Worm (Caenorhabditis elegans) whole organism, L1 larva: ENCODE data around the gene F16H6.10.
"Not testable (repeated sequence)": the region's sequence is repeated elsewhere in the genome, so short reads cannot be mapped to it uniquely, and the experiment has no call there.

Experiments used
- aly-2 ChIP-seq: fragments of 150-350 bp; optimal IDR thresholded peaks from 2 replicates; lab custom pipeline; 2014; ENCODE audit warnings: missing biosample characterization, missing genetic modification characterization
- blmp-1 ChIP-seq: fragments of 150-350 bp; optimal IDR thresholded peaks from 2 replicates; lab custom pipeline; 2014; ENCODE audit warnings: missing biosample characterization, missing genetic modification characterization
- ceh-63 ChIP-seq: fragments of 200-800 bp; sonication (Bioruptor generic); optimal IDR thresholded peaks from 2 replicates; lab custom pipeline; 2018; ENCODE audit warnings: mild to moderate bottlenecking, missing genetic modification characterization, missing compliant biosample characterization
- ceh-88 ChIP-seq: fragments of 200-800 bp; sonication (Bioruptor generic); IDR thresholded peaks from 2 replicates; pipeline ENCODE4 v1.3.6; 2022; ENCODE audit warnings: missing genetic modification characterization, missing compliant biosample characterization
- dpl-1 ChIP-seq, 3 experiments: fragments of 150-350 bp in 2 of 3; sonication (generic microtip) in 1 of 3; optimal IDR thresholded peaks; 2 replicates each; lab custom pipeline; 2014 to 2017; ENCODE audit warnings: missing biosample characterization in 3 of 3, missing genetic modification characterization in 3 of 3, missing genetic modification reagents in 3 of 3
- efl-1 ChIP-seq, 4 experiments: fragments of 150-350 bp; optimal IDR thresholded peaks in 3 of 4; peaks in 1 of 4; 1 replicate in 1 of 4; 2 replicates in 3 of 4; lab custom pipeline; 2014; ENCODE audit warnings: missing biosample characterization in 2 of 4, missing genetic modification characterization in 2 of 4, missing genetic modification reagents in 2 of 4
- egl-13 ChIP-seq: sonication (generic microtip); optimal IDR thresholded peaks from 2 replicates; lab custom pipeline; 2016; ENCODE audit warnings: missing genotype, missing genetic modification reagents, missing genetic modification characterization, missing compliant biosample characterization
- elt-2 ChIP-seq: sonication (generic microtip); optimal IDR thresholded peaks from 2 replicates; lab custom pipeline; 2016; ENCODE audit warnings: missing genetic modification characterization, mild to moderate bottlenecking, inconsistent platforms, missing compliant biosample characterization, missing genetic modification reagents
- elt-3 ChIP-seq, 6 experiments: fragments of 150-350 bp in 1 of 6; sonication (generic microtip); optimal IDR thresholded peaks; 2 replicates each; lab custom pipeline; 2017 to 2018; ENCODE audit warnings: missing biosample characterization in 6 of 6, missing genetic modification characterization in 6 of 6, inconsistent platforms in 1 of 6
- lin-14 ChIP-seq: fragments of 200-800 bp; sonication (Bioruptor generic); optimal IDR thresholded peaks from 2 replicates; lab custom pipeline; 2018; ENCODE audit warnings: mild to moderate bottlenecking, missing genetic modification characterization, moderate library complexity, missing compliant biosample characterization
- lin-35 ChIP-seq, 2 experiments: fragments of 150-350 bp; optimal IDR thresholded peaks; 2 replicates each; lab custom pipeline; 2014; ENCODE audit warnings: missing biosample characterization in 2 of 2, missing genetic modification characterization in 2 of 2, missing genetic modification reagents in 2 of 2
- lsy-2 ChIP-seq, 2 experiments: fragments of 150-350 bp; optimal IDR thresholded peaks; 2 replicates each; lab custom pipeline; 2014; ENCODE audit warnings: missing biosample characterization in 2 of 2, missing genetic modification characterization in 2 of 2
- mef-2 ChIP-seq: fragments of 150-350 bp; optimal IDR thresholded peaks from 2 replicates; lab custom pipeline; 2014; ENCODE audit warnings: missing biosample characterization, missing genetic modification characterization
- nhr-19 ChIP-seq: fragments of 200-800 bp; sonication (Bioruptor generic); conservative IDR thresholded peaks from 2 replicates; pipeline ENCODE4 v1.3.6; 2022; ENCODE audit warnings: missing genetic modification characterization, missing compliant biosample characterization
- nhr-76 ChIP-seq: sonication (generic microtip); optimal IDR thresholded peaks from 2 replicates; lab custom pipeline; 2017; ENCODE audit warnings: missing biosample characterization, missing genetic modification characterization
- pag-3 ChIP-seq: sonication (generic microtip); optimal IDR thresholded peaks from 2 replicates; lab custom pipeline; 2017; ENCODE audit warnings: missing genetic modification characterization, mild to moderate bottlenecking, missing compliant biosample characterization, antibody characterized with exemption, borderline replicate concordance; ENCODE audit not compliant: insufficient read depth
- pqm-1 ChIP-seq: sonication (generic microtip); optimal IDR thresholded peaks from 3 replicates; lab custom pipeline; 2017; ENCODE audit warnings: missing biosample characterization, missing genetic modification characterization
- tbx-2 ChIP-seq: sonication (generic microtip); optimal IDR thresholded peaks from 2 replicates; lab custom pipeline; 2016; ENCODE audit warnings: missing genetic modification characterization, missing compliant biosample characterization
- tlp-1 ChIP-seq: fragments of 150-350 bp; optimal IDR thresholded peaks from 2 replicates; lab custom pipeline; 2014; ENCODE audit warnings: missing biosample characterization, missing genetic modification characterization
- unc-62 ChIP-seq: fragments of 150-350 bp; optimal IDR thresholded peaks from 2 replicates; lab custom pipeline; 2014; ENCODE audit warnings: missing biosample characterization, missing genetic modification reagents, missing genetic modification characterization
- unc-86 ChIP-seq: sonication (generic microtip); optimal IDR thresholded peaks from 2 replicates; lab custom pipeline; 2016; ENCODE audit warnings: missing genetic modification characterization, missing compliant biosample characterization
- unc-98 ChIP-seq: fragments of 200-800 bp; sonication (Bioruptor generic); IDR thresholded peaks from 2 replicates; pipeline ENCODE4 v1.3.6; 2022; ENCODE audit warnings: missing genetic modification characterization, missing compliant biosample characterization
- vab-15 ChIP-seq: sonication (generic microtip); optimal IDR thresholded peaks from 2 replicates; lab custom pipeline; 2017; ENCODE audit warnings: missing genotype, mild to moderate bottlenecking, missing genetic modification characterization, missing compliant biosample characterization
- ztf-11 ChIP-seq, 2 experiments: sonication (generic microtip); optimal IDR thresholded peaks; 2 replicates each; lab custom pipeline; 2016 to 2017; ENCODE audit warnings: missing genetic modification characterization in 2 of 2, missing biosample characterization in 1 of 2, missing compliant biosample characterization in 1 of 2

The F16H6.10 gene

ce11 chrV:18252239-18252638 lies 28.0 kb upstream of the F16H6.10 start, which contains the start of gene R10E8.1:
R10E8.1 (minus strand) TSS chrV:18252416.
- no peak for TF ChIP-seq nhr-19
- TF ChIP-seq tbx-2 = no peak
- peak; percentile 18 for TF ChIP-seq elt-2 (tag; lab: Kevin White, UChicago)

- TF ChIP-seq pqm-1 (tag; lab: Kevin White, UChicago) = peak; percentile 9
- TF ChIP-seq nhr-19 = no peak
- peak; percentile 92 for TF ChIP-seq elt-2 (tag; lab: Kevin White, UChicago)
- TF ChIP-seq tlp-1 = peak; percentile 8
- peak; percentile 4 for TF ChIP-seq lin-14
Measured at ce11 chrV:18246077-18246476, 21.8 kb upstream of the F16H6.10 start.

ce11 chrV:18244408-18244807 lies 20.2 kb upstream of the F16H6.10 start:
- TF ChIP-seq mef-2 = no peak
- no peak for TF ChIP-seq egl-13
- TF ChIP-seq elt-2 (tag; lab: Kevin White, UChicago) = peak; percentile 49

ce11 chrV:18243227-18243626 lies 19.0 kb upstream of the F16H6.10 start:
- TF ChIP-seq ceh-63 (GFP tag; lab: Kevin White, UChicago) = no peak
- no peak for TF ChIP-seq ceh-88 (GFP tag; lab: Robert Waterston, UW)

ce11 chrV:18241328-18241727 lies 17.1 kb upstream of the F16H6.10 start, which contains the start of gene R10E8.8:
R10E8.8 (minus strand) TSS chrV:18241670.
- TF ChIP-seq pag-3 (tag; lab: Kevin White, UChicago) (no peak), unc-62 (GFP tag; lab: Kevin White, UChicago) (no peak), lin-35 (GFP tag; optimal IDR thresholded peaks at IDR 0.05; lab: Kevin White, UChicago) (peak in 1 of 2 experiments; percentile 30), dpl-1 (GFP tag; optimal IDR thresholded peaks at IDR 0.05; lab: Kevin White, UChicago) (peak in 1 of 3 experiments; percentile 2), elt-2 (tag; lab: Kevin White, UChicago) (peak; percentile 81), lsy-2 (tag; optimal IDR thresholded peaks at IDR 0.05; lab: Kevin White, UChicago) (peak in 1 of 2 experiments; percentile 32), efl-1 (optimal IDR thresholded peaks at IDR 0.05; lab: Kevin White, UChicago) (no peak), efl-1 (GFP tag; optimal IDR thresholded peaks at IDR 0.05 in 1 of 2; lab: Kevin White, UChicago) (peak in 1 of 2 experiments; percentile 82)

- peak in 1 of 2 experiments; percentile 4 for TF ChIP-seq lin-35 (GFP tag; optimal IDR thresholded peaks at IDR 0.05; lab: Kevin White, UChicago)
- no peak for TF ChIP-seq elt-3 (tag; optimal IDR thresholded peaks at IDR 0.05; lab: Kevin White, UChicago)
Measured at ce11 chrV:18236714-18237288, 12.5 kb upstream of the F16H6.10 start, which contains the start of gene R10E8.3. R10E8.3 (minus strand) TSS chrV:18236764.

ce11 chrV:18235808-18236207 lies 11.6 kb upstream of the F16H6.10 start:
- TF ChIP-seq blmp-1 (no peak), aly-2 (tag; lab: Kevin White, UChicago) (no peak), unc-86 (tag; lab: Kevin White, UChicago) (no peak), vab-15 (tag; lab: Kevin White, UChicago) (no peak)

- TF ChIP-seq nhr-76; ztf-11 (tag; optimal IDR thresholded peaks at IDR 0.05; lab: Kevin White, UChicago); unc-98: not testable (repeated sequence)
Measured at ce11 chrV:18216784-18217183, 7.5 kb downstream of the F16H6.10 start, which contains the start of gene F16H6.9. F16H6.9 (plus strand) TSS chrV:18217084.
